Worm (Caenorhabditis elegans): Measurements from ENCODE around the gene R05A10.3.

- no peak for TF ChIP-seq nhr-28 (tag; optimal IDR thresholded peaks at IDR 0.05)
- TF ChIP-seq ces-1 (GFP tag; optimal IDR thresholded peaks at IDR 0.05) = no peak
- no peak for TF ChIP-seq sptf-1 (tag; optimal IDR thresholded peaks at IDR 0.05)
- no peak for TF ChIP-seq nhr-12 (tag; optimal IDR thresholded peaks at IDR 0.05)
- no peak for TF ChIP-seq nhr-76 (tag; optimal IDR thresholded peaks at IDR 0.05)
Measured at ce11 chrIV:14196176-14196575, 19.9 kb upstream of the R05A10.3 start, which contains the start of gene F02H6.2.
